Fruit fly (Drosophila melanogaster): ENCODE results near the gene TrissinR.

TrissinR gene

DNA sequence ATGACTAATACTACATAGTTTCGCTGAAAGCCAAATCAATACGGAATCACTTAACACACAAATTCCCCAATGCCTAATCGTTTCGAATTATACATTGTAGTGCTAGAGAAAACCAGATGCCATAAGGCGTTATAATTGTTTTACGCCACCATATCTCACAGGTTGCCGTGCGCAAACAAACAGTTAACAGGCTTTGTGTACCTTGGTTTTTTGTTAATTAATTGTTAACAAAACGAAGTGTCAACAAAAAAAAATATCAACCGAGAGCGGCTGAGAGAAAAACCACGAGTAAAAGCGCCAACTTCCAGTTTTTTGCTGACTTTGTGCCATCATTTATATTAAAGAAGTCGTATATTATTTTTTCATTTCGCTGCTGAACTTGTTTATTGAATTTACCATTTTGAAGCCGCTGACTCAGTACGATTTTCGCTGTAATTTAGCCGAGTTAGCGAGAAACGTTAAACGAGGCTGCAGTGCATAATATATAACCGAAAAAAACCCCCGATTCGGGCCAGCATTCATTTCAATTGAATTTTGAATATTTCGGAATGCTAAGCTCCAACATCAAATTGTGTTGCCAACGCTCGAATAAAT is 52.8 kb downstream of the TrissinR start (continued):
- peak; percentile 5 for TF ChIP-seq Asciz (GFP tag; optimal IDR thresholded peaks at IDR 0.05)
- peak; percentile 13 for TF ChIP-seq Kr (GFP tag; optimal IDR thresholded peaks at IDR 0.05)
- peak; percentile 60 for TF ChIP-seq Fer3 (tag; optimal IDR thresholded peaks at IDR 0.05)
- peak; percentile 48 for TF ChIP-seq Sox100B (GFP tag; optimal IDR thresholded peaks at IDR 0.05)
- TF ChIP-seq Hmr (GFP tag; optimal IDR thresholded peaks at IDR 0.05), result peak; percentile 78
- TF ChIP-seq CG11695 (GFP tag; IDR thresholded peaks at IDR 0.05), result 0 out of 3 replicates have a peak, but pooled peaks have one; percentile 18
- no peak for TF ChIP-seq jigr1 (GFP tag; IDR thresholded peaks at IDR 0.05)
- no peak for TF ChIP-seq klu (GFP tag; IDR thresholded peaks at IDR 0.05)
- 0 out of 3 replicates have a peak, but pooled peaks have one; percentile 44 for TF ChIP-seq otp (GFP tag; IDR thresholded peaks at IDR 0.05)
- no peak for TF ChIP-seq CG3847 (GFP tag; IDR thresholded peaks at IDR 0.05)
- TF ChIP-seq CG14860 (GFP tag; IDR thresholded peaks at IDR 0.05; ENCODE audit: partially characterized antibody), result no peak
- TF ChIP-seq CG6683 (GFP tag; optimal IDR thresholded peaks at IDR 0.05), result peak; percentile 11
- peak; percentile 32 for TF ChIP-seq NfI (GFP tag; optimal IDR thresholded peaks at IDR 0.05)
- no peak for TF ChIP-seq en (GFP tag; optimal IDR thresholded peaks at IDR 0.05)
- no peak for TF ChIP-seq Antp (GFP tag; optimal IDR thresholded peaks at IDR 0.05)
- TF ChIP-seq CG4617 (GFP tag; optimal IDR thresholded peaks at IDR 0.05; ENCODE audit: borderline replicate concordance), result no peak
- TF ChIP-seq CG13296 (GFP tag; optimal IDR thresholded peaks at IDR 0.05), result peak; percentile 71
- TF ChIP-seq da (GFP tag; optimal IDR thresholded peaks at IDR 0.05), result no peak
- no peak for TF ChIP-seq Doc3 (GFP tag; IDR thresholded peaks at IDR 0.05; ENCODE audit: partially characterized antibody)
- no peak for TF ChIP-seq dmrt11E (tag; optimal IDR thresholded peaks at IDR 0.05)
- TF ChIP-seq stc (GFP tag; IDR thresholded peaks at IDR 0.05), result no peak
- TF ChIP-seq CG34376 (GFP tag; optimal IDR thresholded peaks at IDR 0.05), result peak; percentile 18
- peak; percentile 34 for TF ChIP-seq CG12659 (GFP tag; optimal IDR thresholded peaks at IDR 0.05)
- TF ChIP-seq cas (GFP tag; IDR thresholded peaks at IDR 0.05), result no peak
- no peak for TF ChIP-seq MESR4 (GFP tag; optimal IDR thresholded peaks at IDR 0.05)
- no peak for TF ChIP-seq ind (GFP tag; optimal IDR thresholded peaks at IDR 0.05)
- TF ChIP-seq CG4360 (GFP tag; IDR thresholded peaks at IDR 0.05), result no peak
- peak; percentile 56 for TF ChIP-seq odd (GFP tag; optimal IDR thresholded peaks at IDR 0.05)
- TF ChIP-seq Hmx (GFP tag; optimal IDR thresholded peaks at IDR 0.05), result no peak
- peak; percentile 8 for TF ChIP-seq CG15696 (tag; optimal IDR thresholded peaks at IDR 0.05)
- TF ChIP-seq mam (GFP tag; optimal IDR thresholded peaks at IDR 0.05), result no peak
- no peak for TF ChIP-seq psq (GFP tag; optimal IDR thresholded peaks at IDR 0.05)
- no peak for TF ChIP-seq CG13287 (GFP tag; IDR thresholded peaks at IDR 0.05; ENCODE audit: partially characterized antibody)
- TF ChIP-seq CG5953 (GFP tag; IDR thresholded peaks at IDR 0.05), result peak; percentile 38; the same call in 1 of the 2 replicates
- TF ChIP-seq oc (tag; optimal IDR thresholded peaks at IDR 0.05), result no peak
- no peak for TF ChIP-seq Hr39 (optimal IDR thresholded peaks at IDR 0.05)
- TF ChIP-seq nerfin-1 (tag; optimal IDR thresholded peaks at IDR 0.05), result no peak
- peak; percentile 19 for TF ChIP-seq CG8281 (tag; optimal IDR thresholded peaks at IDR 0.05)
- TF ChIP-seq ranshi (GFP tag; IDR thresholded peaks at IDR 0.05), result 0 out of 2 replicates have a peak, but pooled peaks have one; percentile 17
- no peak for TF ChIP-seq CG3726 (GFP tag; IDR thresholded peaks at IDR 0.05)
- TF ChIP-seq CoRest (tag; optimal IDR thresholded peaks at IDR 0.05), result peak; percentile 10
- TF ChIP-seq CG3281 (GFP tag; optimal IDR thresholded peaks at IDR 0.05), result peak; percentile 72
- no peak for TF ChIP-seq zen2 (GFP tag; IDR thresholded peaks at IDR 0.05; ENCODE audit: partially characterized antibody)
- TF ChIP-seq nau (GFP tag; optimal IDR thresholded peaks at IDR 0.05), result peak; percentile 43
- no peak for TF ChIP-seq lmd (GFP tag; IDR thresholded peaks at IDR 0.05)
- TF ChIP-seq nmo (GFP tag; optimal IDR thresholded peaks at IDR 0.05), result no peak
- no peak for TF ChIP-seq CG11093 (GFP tag; IDR thresholded peaks at IDR 0.05)
- TF ChIP-seq Hsf (GFP tag; optimal IDR thresholded peaks at IDR 0.05), result no peak
- no peak for TF ChIP-seq C15 (GFP tag; IDR thresholded peaks at IDR 0.05)
- TF ChIP-seq salm (tag; optimal IDR thresholded peaks at IDR 0.05), result no peak
